Worm (Caenorhabditis elegans) whole organism, L3 larva: ENCODE data around the gene cutl-24.

ENCODE experiments used
- R02D3.7 ChIP-seq: fragments of 150-350 bp; optimal IDR thresholded peaks from 2 replicates; lab custom pipeline; 2014; ENCODE audit warnings: missing biosample characterization, missing genetic modification characterization
- ZK546.5 ChIP-seq: sonication (generic microtip); optimal IDR thresholded peaks from 2 replicates; lab custom pipeline; 2017; ENCODE audit warnings: missing biosample characterization, missing genetic modification characterization
- ama-1 ChIP-seq: fragments of 150-350 bp; optimal IDR thresholded peaks from 2 replicates; lab custom pipeline; 2018
- ceh-16 ChIP-seq: sonication (generic microtip); optimal IDR thresholded peaks from 2 replicates; lab custom pipeline; 2017; ENCODE audit warnings: missing biosample characterization, missing genetic modification characterization
- ceh-28 ChIP-seq: fragments of 150-350 bp; optimal IDR thresholded peaks from 2 replicates; lab custom pipeline; 2014; ENCODE audit warnings: missing biosample characterization, missing genetic modification reagents, missing genetic modification characterization
- ceh-82 ChIP-seq: fragments of 150-350 bp; optimal IDR thresholded peaks from 2 replicates; lab custom pipeline; 2014; ENCODE audit warnings: missing biosample characterization, missing genetic modification characterization
- ceh-9 ChIP-seq: sonication (generic microtip); optimal IDR thresholded peaks from 2 replicates; lab custom pipeline; 2018; ENCODE audit warnings: missing biosample characterization, missing genetic modification characterization
- egl-27 ChIP-seq: sonication (generic microtip); optimal IDR thresholded peaks from 4 replicates; lab custom pipeline; 2017; ENCODE audit warnings: missing biosample characterization, missing genetic modification reagents, missing genetic modification characterization
- egl-5 ChIP-seq: fragments of 150-350 bp; optimal IDR thresholded peaks from 2 replicates; lab custom pipeline; 2017; ENCODE audit warnings: missing biosample characterization, missing genetic modification reagents, missing genetic modification characterization, inconsistent platforms
- elt-2 ChIP-seq: sonication (generic microtip); optimal IDR thresholded peaks from 2 replicates; lab custom pipeline; 2016; ENCODE audit warnings: missing genetic modification reagents, mild to moderate bottlenecking, missing genetic modification characterization, missing compliant biosample characterization
- eor-1 ChIP-seq, 2 experiments: fragments of 150-350 bp; optimal IDR thresholded peaks; 2 replicates each; lab custom pipeline; 2014 to 2018; ENCODE audit warnings: missing biosample characterization in 2 of 2, missing genetic modification characterization in 2 of 2
- fkh-2 ChIP-seq: fragments of 150-350 bp; optimal IDR thresholded peaks from 2 replicates; lab custom pipeline; 2014; ENCODE audit warnings: missing biosample characterization, missing genetic modification reagents, missing genetic modification characterization
- fos-1 ChIP-seq: fragments of 150-350 bp; optimal IDR thresholded peaks from 2 replicates; lab custom pipeline; 2014; ENCODE audit warnings: missing biosample characterization, missing genetic modification characterization
- hmg-11 ChIP-seq: sonication (generic microtip); optimal IDR thresholded peaks from 2 replicates; lab custom pipeline; 2016; ENCODE audit warnings: missing genetic modification characterization, missing compliant biosample characterization
- jun-1 ChIP-seq: fragments of 150-350 bp; optimal IDR thresholded peaks from 2 replicates; lab custom pipeline; 2014; ENCODE audit warnings: missing biosample characterization, missing genetic modification reagents, missing genetic modification characterization
- lin-15B ChIP-seq: fragments of 150-350 bp; optimal IDR thresholded peaks from 2 replicates; lab custom pipeline; 2014; ENCODE audit warnings: missing biosample characterization, missing genetic modification characterization
- lin-39 ChIP-seq: fragments of 150-350 bp; optimal IDR thresholded peaks from 2 replicates; lab custom pipeline; 2018; ENCODE audit warnings: missing biosample characterization, missing genetic modification reagents, missing genetic modification characterization
- lsy-12 ChIP-seq: sonication (generic microtip); optimal IDR thresholded peaks from 2 replicates; lab custom pipeline; 2016; ENCODE audit warnings: mild to moderate bottlenecking, missing genetic modification characterization, missing compliant biosample characterization
- mml-1 ChIP-seq: fragments of 150-350 bp; sonication (generic microtip); optimal IDR thresholded peaks from 3 replicates; lab custom pipeline; 2014; ENCODE audit warnings: missing biosample characterization, missing genetic modification characterization
- nfya-1 ChIP-seq: sonication (generic microtip); optimal IDR thresholded peaks from 2 replicates; lab custom pipeline; 2017; ENCODE audit warnings: missing genetic modification characterization, mild to moderate bottlenecking, missing compliant biosample characterization, antibody characterized with exemption, moderate library complexity; ENCODE audit not compliant: insufficient read depth
- nhr-12 ChIP-seq: fragments of 150-350 bp; optimal IDR thresholded peaks from 2 replicates; lab custom pipeline; 2014; ENCODE audit warnings: missing biosample characterization, missing genetic modification characterization
- nhr-237 ChIP-seq: fragments of 150-350 bp; optimal IDR thresholded peaks from 2 replicates; lab custom pipeline; 2014; ENCODE audit warnings: missing biosample characterization, missing genetic modification characterization
- nhr-25 ChIP-seq: sonication (generic microtip); optimal IDR thresholded peaks from 2 replicates; lab custom pipeline; 2017; ENCODE audit warnings: missing biosample characterization, missing genetic modification characterization
- nhr-28 ChIP-seq: fragments of 150-350 bp; optimal IDR thresholded peaks from 2 replicates; lab custom pipeline; 2014; ENCODE audit warnings: missing biosample characterization, missing genetic modification characterization
- nhr-43 ChIP-seq: sonication (generic microtip); optimal IDR thresholded peaks from 2 replicates; lab custom pipeline; 2016; ENCODE audit warnings: mild to moderate bottlenecking, missing genetic modification characterization, missing compliant biosample characterization; ENCODE audit not compliant: poor library complexity, severe bottlenecking
- nhr-67 ChIP-seq: fragments of 150-350 bp; optimal IDR thresholded peaks from 2 replicates; lab custom pipeline; 2014; ENCODE audit warnings: missing biosample characterization, missing genetic modification characterization
- pha-4 ChIP-seq: fragments of 150-350 bp; optimal IDR thresholded peaks from 2 replicates; lab custom pipeline; 2014; ENCODE audit warnings: missing biosample characterization, missing genetic modification reagents, missing genetic modification characterization
- pqm-1 ChIP-seq: fragments of 150-350 bp; optimal IDR thresholded peaks from 2 replicates; lab custom pipeline; 2017; ENCODE audit warnings: missing biosample characterization, missing genetic modification characterization, inconsistent platforms
- snpc-4 ChIP-seq: fragments of 150-350 bp; optimal IDR thresholded peaks from 2 replicates; lab custom pipeline; 2014; ENCODE audit warnings: missing biosample characterization, missing genetic modification characterization
- tbx-2 ChIP-seq: sonication (generic microtip); optimal IDR thresholded peaks from 2 replicates; lab custom pipeline; 2016; ENCODE audit warnings: mild to moderate bottlenecking, missing genetic modification characterization, missing compliant biosample characterization
- unc-39 ChIP-seq: sonication (generic microtip); optimal IDR thresholded peaks from 4 replicates; lab custom pipeline; 2017; ENCODE audit warnings: missing biosample characterization, missing genetic modification characterization
- unc-62 ChIP-seq: fragments of 150-350 bp; sonication (generic microtip); optimal IDR thresholded peaks from 4 replicates; lab custom pipeline; 2014; ENCODE audit warnings: missing biosample characterization, missing genetic modification reagents, missing genetic modification characterization
- zag-1 ChIP-seq: fragments of 150-350 bp; optimal IDR thresholded peaks from 2 replicates; lab custom pipeline; 2014; ENCODE audit warnings: missing biosample characterization, missing genetic modification characterization
- ztf-11 ChIP-seq: fragments of 150-350 bp; optimal IDR thresholded peaks from 2 replicates; lab custom pipeline; 2014; ENCODE audit warnings: missing biosample characterization, missing genetic modification characterization
- ztf-4 ChIP-seq: fragments of 150-350 bp; optimal IDR thresholded peaks from 2 replicates; lab custom pipeline; 2014; ENCODE audit warnings: missing biosample characterization, missing genetic modification characterization

The cutl-24 gene

ce11 chrIV:149794-150193 is 15.1 kb upstream of the cutl-24 start:
- TF ChIP-seq pqm-1 (no peak), ceh-9 (no peak), lin-15B (tag; lab: Kevin White, UChicago) (no peak), ceh-28 (tag; lab: Kevin White, UChicago) (no peak), nhr-43 (tag; lab: Kevin White, UChicago) (no peak), pha-4 (tag; lab: Kevin White, UChicago) (no peak), snpc-4 (tag; lab: Kevin White, UChicago) (no peak), zag-1 (no peak), nhr-67 (tag; lab: Kevin White, UChicago) (no peak), jun-1 (tag; lab: Kevin White, UChicago) (no peak), ztf-11 (tag; lab: Kevin White, UChicago) (no peak), ztf-4 (tag; lab: Kevin White, UChicago) (no peak), fkh-2 (tag; lab: Kevin White, UChicago) (no peak), mml-1 (tag; lab: Kevin White, UChicago) (no peak)

DNA sequence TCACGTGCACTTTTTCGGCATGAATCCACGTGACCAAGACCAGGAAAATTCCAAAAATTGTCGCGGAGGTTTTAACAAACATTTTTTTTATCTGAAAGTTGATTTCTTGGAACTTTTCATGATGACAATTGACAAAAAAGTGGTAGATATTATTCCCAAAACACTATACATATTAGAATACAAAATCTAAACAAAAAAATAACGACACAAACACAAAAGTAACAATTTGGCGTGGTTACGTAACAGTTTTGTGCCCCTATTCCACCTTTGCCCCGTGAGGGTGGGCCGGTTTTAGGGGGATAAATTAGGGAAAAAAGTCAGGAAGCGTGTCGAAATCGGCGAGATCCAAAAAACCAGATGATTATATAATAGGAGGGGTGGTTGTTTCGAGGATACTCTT is 7.1 kb upstream of the cutl-24 start, which contains the start of gene gegf-1:
Gene gegf-1, minus strand, starts transcription at position 101 of the 400 bp plus-strand sequence.
- TF ChIP-seq pqm-1 (no peak), R02D3.7 (no peak), lin-39 (no peak), egl-27 (tag; lab: Kevin White, UChicago) (no peak), nhr-12 (no peak), egl-5 (tag; lab: Kevin White, UChicago) (no peak), nfya-1 (tag; lab: Kevin White, UChicago) (no peak), snpc-4 (tag; lab: Kevin White, UChicago) (no peak), pha-4 (tag; lab: Kevin White, UChicago) (no peak), eor-1 (tag; optimal IDR thresholded peaks at IDR 0.05; lab: Kevin White, UChicago) (no peak), nhr-67 (tag; lab: Kevin White, UChicago) (no peak), ceh-16 (tag; lab: Kevin White, UChicago) (no peak), ZK546.5 (tag; lab: Kevin White, UChicago) (no peak), jun-1 (tag; lab: Kevin White, UChicago) (no peak), ceh-9 (no peak)

DNA sequence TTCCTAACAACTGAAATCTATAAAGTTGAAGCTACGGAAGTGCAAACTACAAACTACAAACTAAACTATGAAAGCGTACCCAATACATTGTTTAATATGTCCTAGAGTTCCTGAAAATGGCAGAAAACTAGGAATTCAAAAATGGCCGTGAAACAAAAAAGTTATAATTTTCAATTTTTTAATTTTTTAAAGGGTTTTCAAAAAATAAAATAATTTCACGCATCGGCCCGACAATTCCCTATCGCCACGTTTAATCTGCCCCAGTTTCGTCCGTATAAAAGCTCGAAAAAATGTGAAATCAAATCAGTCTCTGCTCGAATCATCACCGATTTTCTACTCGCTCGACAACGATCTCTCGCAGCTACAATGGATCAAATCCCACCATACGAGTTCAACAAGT is 6.2 kb upstream of the cutl-24 start, which contains the start of gene Y38C1AA.7:
Gene Y38C1AA.7, plus strand, starts transcription at position 301 of the 400 bp plus-strand sequence.
- TF ChIP-seq elt-2 = no peak
- no peak for TF ChIP-seq egl-5 (tag; lab: Kevin White, UChicago)
- TF ChIP-seq pqm-1 = no peak
- TF ChIP-seq nfya-1 (tag; lab: Kevin White, UChicago) = no peak
- TF ChIP-seq unc-62 (GFP tag; lab: Kevin White, UChicago) = no peak
- no peak for TF ChIP-seq ztf-11 (tag; lab: Kevin White, UChicago)
- TF ChIP-seq nhr-12 = no peak
- no peak for TF ChIP-seq ceh-16 (tag; lab: Kevin White, UChicago)
- TF ChIP-seq unc-39 (tag; lab: Kevin White, UChicago) = no peak
- TF ChIP-seq ceh-82 = no peak
- no peak for TF ChIP-seq snpc-4 (tag; lab: Kevin White, UChicago)

ce11 chrIV:159864-160263 is 5.0 kb upstream of the cutl-24 start, which contains the start of gene Y38C1AA.19:
TSS of gene Y38C1AA.19 (plus strand) at chrIV:160164.
- no peak for TF ChIP-seq ama-1
- TF ChIP-seq zag-1 = no peak
- no peak for TF ChIP-seq hmg-11
- no peak for TF ChIP-seq lsy-12 (tag; lab: Kevin White, UChicago)
- TF ChIP-seq ceh-16 (tag; lab: Kevin White, UChicago) = no peak
- no peak for TF ChIP-seq nhr-237 (tag; lab: Kevin White, UChicago)
- TF ChIP-seq ceh-9 = no peak
- no peak for TF ChIP-seq eor-1 (tag; optimal IDR thresholded peaks at IDR 0.05; lab: Kevin White, UChicago)
- no peak for TF ChIP-seq lin-15B (tag; lab: Kevin White, UChicago)
- no peak for TF ChIP-seq nhr-28
- no peak for TF ChIP-seq pqm-1
- no peak for TF ChIP-seq unc-39 (tag; lab: Kevin White, UChicago)
- no peak for TF ChIP-seq tbx-2
- TF ChIP-seq elt-2 = no peak
- no peak for TF ChIP-seq fos-1 (tag; lab: Kevin White, UChicago)
- TF ChIP-seq nhr-25 (tag; lab: Kevin White, UChicago) = no peak
- no peak for TF ChIP-seq pha-4 (tag; lab: Kevin White, UChicago)
